Worm (Caenorhabditis elegans) whole organism, late embryonic: ENCODE measurements around the gene Y46G5A.22.
A peak's percentile ranks its signal among the peaks of the same experiment; 100 is the strongest.

Source experiments
- C08G9.2 ChIP-seq: sonication (generic microtip); optimal IDR thresholded peaks from 2 replicates; lab custom pipeline; 2016; ENCODE audit warnings: mild to moderate bottlenecking, missing genetic modification characterization, moderate library complexity, missing compliant biosample characterization
- ahr-1 ChIP-seq: sonication (generic microtip); optimal IDR thresholded peaks from 2 replicates; lab custom pipeline; 2016; ENCODE audit warnings: missing genetic modification characterization, missing compliant biosample characterization
- ama-1 ChIP-seq: fragments of 150-350 bp; optimal IDR thresholded peaks from 2 replicates; lab custom pipeline; 2014
- ceh-14 ChIP-seq: sonication (generic microtip); optimal IDR thresholded peaks from 2 replicates; lab custom pipeline; 2016; ENCODE audit warnings: missing genotype, missing genetic modification characterization, missing compliant biosample characterization
- ceh-18 ChIP-seq: sonication (generic microtip); optimal IDR thresholded peaks from 2 replicates; lab custom pipeline; 2016; ENCODE audit warnings: missing genetic modification characterization, missing compliant biosample characterization
- ceh-19 ChIP-seq: fragments of 200-800 bp; sonication (Bioruptor generic); optimal IDR thresholded peaks from 2 replicates; lab custom pipeline; 2018; ENCODE audit warnings: mild to moderate bottlenecking, missing genetic modification characterization, missing compliant biosample characterization
- ceh-2 ChIP-seq: sonication (generic microtip); optimal IDR thresholded peaks from 2 replicates; lab custom pipeline; 2016; ENCODE audit warnings: missing genotype, missing genetic modification characterization, missing compliant biosample characterization
- ceh-31 ChIP-seq: sonication (generic microtip); optimal IDR thresholded peaks from 2 replicates; lab custom pipeline; 2016; ENCODE audit warnings: missing genetic modification characterization, missing compliant biosample characterization
- ceh-34 ChIP-seq: sonication (generic microtip); optimal IDR thresholded peaks from 2 replicates; lab custom pipeline; 2016; ENCODE audit warnings: mild to moderate bottlenecking, missing genetic modification characterization, missing compliant biosample characterization
- ceh-45 ChIP-seq: fragments of 200-800 bp; sonication (Bioruptor generic); IDR thresholded peaks from 2 replicates; pipeline ENCODE4 v1.3.6; 2022; ENCODE audit warnings: missing genetic modification reagents, missing genetic modification characterization, missing compliant biosample characterization
- ceh-6 ChIP-seq: fragments of 200-800 bp; sonication (Bioruptor generic); optimal IDR thresholded peaks from 2 replicates; lab custom pipeline; 2018; ENCODE audit warnings: mild to moderate bottlenecking, missing genetic modification characterization, missing compliant biosample characterization
- dmd-4 ChIP-seq: sonication (generic microtip); optimal IDR thresholded peaks from 2 replicates; lab custom pipeline; 2016; ENCODE audit warnings: borderline replicate concordance, missing genetic modification characterization, missing compliant biosample characterization
- dve-1 ChIP-seq: sonication (generic microtip); optimal IDR thresholded peaks from 2 replicates; lab custom pipeline; 2017; ENCODE audit warnings: antibody characterized with exemption, mild to moderate bottlenecking, missing genetic modification characterization, missing compliant biosample characterization
- elt-2 ChIP-seq: sonication (generic microtip); optimal IDR thresholded peaks from 2 replicates; lab custom pipeline; 2016; ENCODE audit warnings: missing genetic modification reagents, missing genetic modification characterization, missing compliant biosample characterization
- ets-4 ChIP-seq: sonication (generic microtip); optimal IDR thresholded peaks from 2 replicates; lab custom pipeline; 2016; ENCODE audit warnings: missing genetic modification characterization, missing compliant biosample characterization
- eyg-1 ChIP-seq: sonication (generic microtip); optimal IDR thresholded peaks from 2 replicates; lab custom pipeline; 2016; ENCODE audit warnings: missing genotype, missing genetic modification characterization, missing compliant biosample characterization
- fax-1 ChIP-seq: sonication (generic microtip); optimal IDR thresholded peaks from 2 replicates; lab custom pipeline; 2016; ENCODE audit warnings: missing genotype, missing genetic modification characterization, missing compliant biosample characterization
- fkh-10 ChIP-seq: fragments of 150-350 bp; optimal IDR thresholded peaks from 2 replicates; lab custom pipeline; 2014; ENCODE audit warnings: missing biosample characterization, missing genetic modification reagents, missing genetic modification characterization
- fkh-6 ChIP-seq: sonication (generic microtip); optimal IDR thresholded peaks from 2 replicates; lab custom pipeline; 2016; ENCODE audit warnings: missing genetic modification characterization, missing compliant biosample characterization
- hlh-13 ChIP-seq: fragments of 200-800 bp; sonication (Bioruptor generic); optimal IDR thresholded peaks from 2 replicates; lab custom pipeline; 2018; ENCODE audit warnings: mild to moderate bottlenecking, missing genetic modification characterization, missing compliant biosample characterization
- hlh-30 ChIP-seq: sonication (generic microtip); optimal IDR thresholded peaks from 2 replicates; lab custom pipeline; 2017; ENCODE audit warnings: antibody characterized with exemption, missing genetic modification characterization, missing compliant biosample characterization; ENCODE audit not compliant: insufficient read depth
- hlh-6 ChIP-seq: sonication (generic microtip); optimal IDR thresholded peaks from 2 replicates; lab custom pipeline; 2016; ENCODE audit warnings: missing genotype, missing genetic modification characterization, missing compliant biosample characterization
- lin-11 ChIP-seq: fragments of 200-800 bp; sonication (Bioruptor generic); optimal IDR thresholded peaks from 2 replicates; lab custom pipeline; 2018; ENCODE audit warnings: mild to moderate bottlenecking, missing genetic modification characterization, missing compliant biosample characterization
- madf-2 ChIP-seq: sonication (generic microtip); optimal IDR thresholded peaks from 2 replicates; lab custom pipeline; 2017; ENCODE audit warnings: missing genetic modification characterization, missing compliant biosample characterization
- nfya-1 ChIP-seq: sonication (generic microtip); optimal IDR thresholded peaks from 2 replicates; lab custom pipeline; 2017; ENCODE audit warnings: missing genetic modification characterization, mild to moderate bottlenecking, missing compliant biosample characterization, antibody characterized with exemption, moderate library complexity
- nhr-232 ChIP-seq: sonication (generic microtip); optimal IDR thresholded peaks from 2 replicates; lab custom pipeline; 2016; ENCODE audit warnings: missing genetic modification characterization, missing compliant biosample characterization
- odd-2 ChIP-seq: sonication (generic microtip); optimal IDR thresholded peaks from 2 replicates; lab custom pipeline; 2017; ENCODE audit warnings: antibody characterized with exemption, mild to moderate bottlenecking, missing genetic modification characterization, missing compliant biosample characterization
- pag-3 ChIP-seq: sonication (generic microtip); optimal IDR thresholded peaks from 2 replicates; lab custom pipeline; 2016; ENCODE audit warnings: missing compliant biosample characterization, missing genetic modification characterization, borderline replicate concordance
- pha-2 ChIP-seq: sonication (generic microtip); optimal IDR thresholded peaks from 2 replicates; lab custom pipeline; 2017; ENCODE audit warnings: mild to moderate bottlenecking, missing genetic modification characterization, missing compliant biosample characterization
- pha-4 ChIP-seq: fragments of 150-350 bp; optimal IDR thresholded peaks from 2 replicates; lab custom pipeline; 2018; ENCODE audit warnings: missing biosample characterization, missing genetic modification reagents, missing genetic modification characterization
- pqm-1 ChIP-seq: sonication (generic microtip); optimal IDR thresholded peaks from 2 replicates; lab custom pipeline; 2016; ENCODE audit warnings: missing genetic modification characterization, missing compliant biosample characterization
- pros-1 ChIP-seq: fragments of 150-350 bp; optimal IDR thresholded peaks from 2 replicates; lab custom pipeline; 2014; ENCODE audit warnings: missing biosample characterization, missing genetic modification reagents, missing genetic modification characterization
- ref-2 ChIP-seq: sonication (generic microtip); optimal IDR thresholded peaks from 2 replicates; lab custom pipeline; 2016; ENCODE audit warnings: missing genetic modification characterization, missing compliant biosample characterization
- rnt-1 ChIP-seq: sonication (generic microtip); optimal IDR thresholded peaks from 2 replicates; lab custom pipeline; 2016; ENCODE audit warnings: missing genetic modification characterization, missing compliant biosample characterization
- sox-4 ChIP-seq: sonication (generic microtip); optimal IDR thresholded peaks from 2 replicates; lab custom pipeline; 2017; ENCODE audit warnings: mild to moderate bottlenecking, missing genetic modification characterization, inconsistent platforms, missing compliant biosample characterization
- syd-9 ChIP-seq: sonication (generic microtip); optimal IDR thresholded peaks from 2 replicates; lab custom pipeline; 2016; ENCODE audit warnings: mild to moderate bottlenecking, missing genetic modification characterization, moderate library complexity, missing compliant biosample characterization
- tbx-2 ChIP-seq: sonication (generic microtip); optimal IDR thresholded peaks from 2 replicates; lab custom pipeline; 2016; ENCODE audit warnings: missing genetic modification characterization, missing compliant biosample characterization
- tbx-7 ChIP-seq: sonication (generic microtip); optimal IDR thresholded peaks from 2 replicates; lab custom pipeline; 2016; ENCODE audit warnings: missing genotype, missing genetic modification characterization, missing compliant biosample characterization
- unc-55 ChIP-seq: sonication (generic microtip); optimal IDR thresholded peaks from 2 replicates; lab custom pipeline; 2017; ENCODE audit warnings: missing biosample characterization, missing genetic modification reagents, missing genetic modification characterization
- unc-86 ChIP-seq: sonication (generic microtip); optimal IDR thresholded peaks from 2 replicates; lab custom pipeline; 2016; ENCODE audit warnings: missing genetic modification characterization, missing compliant biosample characterization
- zip-5 ChIP-seq: sonication (generic microtip); optimal IDR thresholded peaks from 2 replicates; lab custom pipeline; 2016; ENCODE audit warnings: missing genetic modification characterization, missing compliant biosample characterization
- ztf-16 ChIP-seq: sonication (generic microtip); optimal IDR thresholded peaks from 2 replicates; lab custom pipeline; 2017; ENCODE audit warnings: missing genetic modification characterization, missing compliant biosample characterization

Gene Y46G5A.22

ce11 chrII:12785391-12785790, 33.0 kb downstream of the Y46G5A.22 start, which contains the start of gene Y46G5A.15:
Gene Y46G5A.15 (minus strand): TSS chrII:12785416.
- no peak for TF ChIP-seq ceh-31
- TF ChIP-seq odd-2, result no peak
- no peak for TF ChIP-seq zip-5
- TF ChIP-seq ceh-19, result no peak
- no peak for TF ChIP-seq dve-1 (tag; lab: Kevin White, UChicago)
- no peak for TF ChIP-seq ets-4 (tag; lab: Kevin White, UChicago)

- TF ChIP-seq nfya-1 (tag; lab: Kevin White, UChicago) (peak; percentile 16), ceh-31 (peak; percentile 57), C08G9.2 (tag; lab: Kevin White, UChicago) (peak; percentile 40), rnt-1 (peak; percentile 45), hlh-6 (tag; lab: Kevin White, UChicago) (peak; percentile 33), ref-2 (tag; lab: Kevin White, UChicago) (peak; percentile 32), tbx-2 (tag; lab: Kevin White, UChicago) (peak; percentile 51), ceh-18 (tag; lab: Kevin White, UChicago) (peak; percentile 5), ceh-34 (tag; lab: Kevin White, UChicago) (peak; percentile 22), pros-1 (peak; percentile 68), hlh-30 (tag; lab: Kevin White, UChicago) (peak; percentile 6)
Measured at ce11 chrII:12778374-12778773, 40.0 kb downstream of the Y46G5A.22 start.

ce11 chrII:12776379-12776778, 42.0 kb downstream of the Y46G5A.22 start, which contains the start of gene Y46G5A.34:
Gene Y46G5A.34 (plus strand): TSS chrII:12776679.
- TF ChIP-seq ceh-45 (GFP tag; lab: Robert Waterston, UW) (no peak), ceh-2 (no peak), ceh-34 (tag; lab: Kevin White, UChicago) (no peak), unc-55 (GFP tag; lab: Kevin White, UChicago) (no peak), syd-9 (tag; lab: Kevin White, UChicago) (no peak), lin-11 (no peak), sox-4 (tag; lab: Kevin White, UChicago) (no peak), hlh-30 (tag; lab: Kevin White, UChicago) (no peak), eyg-1 (no peak), ztf-16 (no peak), pqm-1 (no peak), pha-2 (tag; lab: Kevin White, UChicago) (no peak), ahr-1 (tag; lab: Kevin White, UChicago) (no peak), fax-1 (tag; lab: Kevin White, UChicago) (no peak), fkh-6 (tag; lab: Kevin White, UChicago) (no peak)
- TF ChIP-seq, all 69 proteins: peak for 0

ce11 chrII:12774402-12774801, 44.0 kb downstream of the Y46G5A.22 start, which contains the start of gene Y46G5A.14:
Gene Y46G5A.14 (plus strand): TSS chrII:12774702.
- TF ChIP-seq unc-86 (no peak), hlh-6 (tag; lab: Kevin White, UChicago) (no peak), hlh-13 (no peak), elt-2 (tag; lab: Kevin White, UChicago) (no peak), nhr-232 (tag; lab: Kevin White, UChicago) (no peak), dmd-4 (no peak), pag-3 (tag; lab: Kevin White, UChicago) (no peak), eyg-1 (no peak), pha-4 (tag; lab: Kevin White, UChicago) (no peak), fkh-6 (tag; lab: Kevin White, UChicago) (no peak), ceh-14 (tag; lab: Kevin White, UChicago) (no peak), ceh-6 (GFP tag; lab: Kevin White, UChicago) (no peak), C08G9.2 (tag; lab: Kevin White, UChicago) (no peak), dve-1 (tag; lab: Kevin White, UChicago) (no peak), tbx-7 (no peak), madf-2 (tag; lab: Kevin White, UChicago) (no peak), ama-1 (lab: Kevin White, UChicago) (no peak), zip-5 (no peak), ceh-19 (no peak), fkh-10 (no peak)
